Worm (Caenorhabditis elegans): ENCODE data around the gene C50D2.2.

C50D2.2 gene

ce11 chrII:108865-109264 lies at the start of gene C50D2.2:
Gene C50D2.2 (plus strand): TSS chrII:109165.
- no peak for TF ChIP-seq hpl-2 (GFP tag; optimal IDR thresholded peaks at IDR 0.05)
- no peak for TF ChIP-seq fkh-10 (GFP tag; optimal IDR thresholded peaks at IDR 0.05)
- TF ChIP-seq nhr-47 (tag; optimal IDR thresholded peaks at IDR 0.05), result no peak
- no peak for TF ChIP-seq nhr-20 (tag; optimal IDR thresholded peaks at IDR 0.05)
- TF ChIP-seq sox-4 (tag; optimal IDR thresholded peaks at IDR 0.05), result no peak
- TF ChIP-seq nhr-12 (tag; optimal IDR thresholded peaks at IDR 0.05), result no peak
- no peak for TF ChIP-seq ztf-4 (tag; optimal IDR thresholded peaks at IDR 0.05)
- no peak for TF ChIP-seq ama-1 (optimal IDR thresholded peaks at IDR 0.05)
- TF ChIP-seq aha-1 (tag; optimal IDR thresholded peaks at IDR 0.05), result no peak
- no peak for TF ChIP-seq C04F5.9 (tag; optimal IDR thresholded peaks at IDR 0.05)
- TF ChIP-seq blmp-1 (tag; optimal IDR thresholded peaks at IDR 0.05), result no peak
- TF ChIP-seq zip-4 (GFP tag; optimal IDR thresholded peaks at IDR 0.05), result no peak

- TF ChIP-seq hlh-4 (tag; optimal IDR thresholded peaks at IDR 0.05) (no peak), lin-14 (GFP tag; optimal IDR thresholded peaks at IDR 0.05) (peak; percentile 50), lin-35 (GFP tag; optimal IDR thresholded peaks at IDR 0.05) (peak in 1 of 2 experiments; percentile 16), nhr-71 (tag; optimal IDR thresholded peaks at IDR 0.05) (peak; percentile 3), snu-23 (GFP tag; optimal IDR thresholded peaks at IDR 0.05) (peak; percentile 54), tbx-2 (tag; optimal IDR thresholded peaks at IDR 0.05) (no peak), nhr-85 (tag) (peak; percentile 65), blmp-1 (tag; optimal IDR thresholded peaks at IDR 0.05) (peak; percentile 59), nhr-20 (tag; optimal IDR thresholded peaks at IDR 0.05) (peak; percentile 24)
These were observed 48.9 kb upstream of the C50D2.2 start for ce11 chrII:60049-60448.

- TF ChIP-seq unc-62 (GFP tag; optimal IDR thresholded peaks at IDR 0.05) (no peak), nhr-20 (tag; optimal IDR thresholded peaks at IDR 0.05) (no peak), hlh-17 (GFP tag; optimal IDR thresholded peaks at IDR 0.05; ENCODE audit: borderline replicate concordance) (no peak), Y116A8C.19 (tag; optimal IDR thresholded peaks at IDR 0.05; ENCODE audit: borderline replicate concordance) (no peak), ceh-82 (tag; optimal IDR thresholded peaks at IDR 0.05) (no peak), ets-5 (GFP tag; IDR thresholded peaks at IDR 0.05) (no peak), elt-2 (tag; optimal IDR thresholded peaks at IDR 0.05) (no peak), nhr-19 (GFP tag; conservative IDR thresholded peaks at IDR 0.05) (no peak), lin-35 (GFP tag; optimal IDR thresholded peaks at IDR 0.05) (no peak), swsn-7 (tag; optimal IDR thresholded peaks at IDR 0.05) (no peak), unc-86 (tag; optimal IDR thresholded peaks at IDR 0.05) (no peak), ceh-8 (GFP tag; optimal IDR thresholded peaks at IDR 0.05) (no peak), nhr-85 (tag) (no peak), hlh-4 (tag; optimal IDR thresholded peaks at IDR 0.05) (no peak), F16B12.6 (tag; optimal IDR thresholded peaks at IDR 0.05) (no peak), nhr-237 (tag; optimal IDR thresholded peaks at IDR 0.05) (no peak), lin-14 (GFP tag; optimal IDR thresholded peaks at IDR 0.05) (no peak), jun-1 (tag; optimal IDR thresholded peaks at IDR 0.05) (no peak), mef-2 (tag; optimal IDR thresholded peaks at IDR 0.05) (no peak)
These were observed 48.0 kb upstream of the C50D2.2 start, which contains the start of gene C23H3.2 for ce11 chrII:61013-61412. Gene C23H3.2 (plus strand): TSS chrII:61313.

- TF ChIP-seq pqm-1 (tag; optimal IDR thresholded peaks at IDR 0.05), result peak; percentile 54
- peak; percentile 7 for TF ChIP-seq elt-2 (tag; optimal IDR thresholded peaks at IDR 0.05)
- no peak for TF ChIP-seq vab-15 (tag; optimal IDR thresholded peaks at IDR 0.05)
- TF ChIP-seq hlh-4 (tag; optimal IDR thresholded peaks at IDR 0.05), result no peak
These were observed 43.5 kb upstream of the C50D2.2 start for ce11 chrII:65484-65883.

- no peak for TF ChIP-seq nhr-76 (tag; optimal IDR thresholded peaks at IDR 0.05)
- peak; percentile 21 for TF ChIP-seq C16A3.4 (tag; optimal IDR thresholded peaks at IDR 0.05)
- TF ChIP-seq elt-3 (tag; optimal IDR thresholded peaks at IDR 0.05), result peak in 3 of 6 experiments; percentile 41 to 63 (median 47)
- peak; percentile 22 for TF ChIP-seq fos-1 (tag; optimal IDR thresholded peaks at IDR 0.05)
- peak; percentile 21 for TF ChIP-seq ztf-4 (tag; optimal IDR thresholded peaks at IDR 0.05)
- TF ChIP-seq nhr-84 (tag; optimal IDR thresholded peaks at IDR 0.05), result no peak
- no peak for TF ChIP-seq nhr-12 (tag; optimal IDR thresholded peaks at IDR 0.05)
- peak; percentile 17 for TF ChIP-seq jun-1 (tag; optimal IDR thresholded peaks at IDR 0.05)
- TF ChIP-seq nhr-71 (tag; optimal IDR thresholded peaks at IDR 0.05), result peak; percentile 64
- TF ChIP-seq unc-62 (GFP tag; optimal IDR thresholded peaks at IDR 0.05), result no peak
- peak in 1 of 2 experiments; percentile 61 for TF ChIP-seq lsy-2 (tag; optimal IDR thresholded peaks at IDR 0.05)
- peak; percentile 71 for TF ChIP-seq snu-23 (GFP tag; optimal IDR thresholded peaks at IDR 0.05)
- TF ChIP-seq C04F5.9 (tag; optimal IDR thresholded peaks at IDR 0.05), result no peak
- TF ChIP-seq elt-2 (tag; optimal IDR thresholded peaks at IDR 0.05), result no peak
- TF ChIP-seq zip-4 (GFP tag; optimal IDR thresholded peaks at IDR 0.05), result no peak
- TF ChIP-seq zag-1 (tag; optimal IDR thresholded peaks at IDR 0.05), result no peak
- TF ChIP-seq vab-15 (tag; optimal IDR thresholded peaks at IDR 0.05), result no peak
- no peak for TF ChIP-seq ama-1 (optimal IDR thresholded peaks at IDR 0.05)
- no peak for TF ChIP-seq aly-2 (tag; optimal IDR thresholded peaks at IDR 0.05)
- TF ChIP-seq Y116A8C.19 (tag; optimal IDR thresholded peaks at IDR 0.05; ENCODE audit: borderline replicate concordance), result no peak
- TF ChIP-seq sup-37 (GFP tag; optimal IDR thresholded peaks at IDR 0.05), result no peak
- no peak for TF ChIP-seq F16B12.6 (tag; optimal IDR thresholded peaks at IDR 0.05)
These were observed 42.6 kb upstream of the C50D2.2 start for ce11 chrII:66322-66721.

Measured in whole organism, L1 larva.